Worm (Caenorhabditis elegans) whole organism, L2 larva: ENCODE data around the gene F26D2.15.

ENCODE experiments used
- C34F6.9 ChIP-seq: fragments of 150-350 bp; optimal IDR thresholded peaks from 2 replicates; lab custom pipeline; 2014; ENCODE audit warnings: missing biosample characterization, missing genetic modification characterization
- F13H6.1 ChIP-seq: sonication (generic microtip); optimal IDR thresholded peaks from 2 replicates; lab custom pipeline; 2016; ENCODE audit warnings: missing genetic modification characterization, missing compliant biosample characterization
- R02D3.7 ChIP-seq: fragments of 150-350 bp; optimal IDR thresholded peaks from 2 replicates; lab custom pipeline; 2014; ENCODE audit warnings: missing biosample characterization, missing genetic modification characterization
- Y55F3AM.14 ChIP-seq: fragments of 200-800 bp; sonication (Bioruptor generic); optimal IDR thresholded peaks from 2 replicates; lab custom pipeline; 2018; ENCODE audit warnings: mild to moderate bottlenecking, missing genetic modification characterization, missing compliant biosample characterization
- ZK546.5 ChIP-seq: sonication (generic microtip); optimal IDR thresholded peaks from 2 replicates; lab custom pipeline; 2017; ENCODE audit warnings: missing biosample characterization, missing genetic modification characterization
- alr-1 ChIP-seq: fragments of 150-350 bp; optimal IDR thresholded peaks from 2 replicates; lab custom pipeline; 2014; ENCODE audit warnings: missing biosample characterization, missing genetic modification characterization
- aly-2 ChIP-seq: fragments of 150-350 bp; optimal IDR thresholded peaks from 2 replicates; lab custom pipeline; 2014; ENCODE audit warnings: missing biosample characterization, missing genetic modification characterization
- ama-1 ChIP-seq: fragments of 150-350 bp; optimal IDR thresholded peaks from 2 replicates; lab custom pipeline; 2018; ENCODE audit warnings: inconsistent platforms
- blmp-1 ChIP-seq: sonication (generic microtip); optimal IDR thresholded peaks from 2 replicates; lab custom pipeline; 2017; ENCODE audit warnings: missing genetic modification characterization, mild to moderate bottlenecking, missing compliant biosample characterization, antibody characterized with exemption, moderate library complexity; ENCODE audit not compliant: insufficient read depth
- ceh-16 ChIP-seq: fragments of 150-350 bp; optimal IDR thresholded peaks from 2 replicates; lab custom pipeline; 2014; ENCODE audit warnings: missing biosample characterization, missing genetic modification characterization
- ceh-82 ChIP-seq: fragments of 150-350 bp; optimal IDR thresholded peaks from 2 replicates; lab custom pipeline; 2014; ENCODE audit warnings: missing biosample characterization, missing genetic modification characterization
- crh-2 ChIP-seq: sonication (generic microtip); optimal IDR thresholded peaks from 2 replicates; lab custom pipeline; 2017; ENCODE audit warnings: missing biosample characterization, missing genetic modification characterization
- dmd-4 ChIP-seq: sonication (generic microtip); optimal IDR thresholded peaks from 2 replicates; lab custom pipeline; 2017; ENCODE audit warnings: missing biosample characterization, missing genetic modification characterization
- egl-27 ChIP-seq: sonication (generic microtip); optimal IDR thresholded peaks from 3 replicates; lab custom pipeline; 2017; ENCODE audit warnings: missing biosample characterization, missing genetic modification reagents, missing genetic modification characterization
- elt-1 ChIP-seq: fragments of 150-350 bp; optimal IDR thresholded peaks from 2 replicates; lab custom pipeline; 2014; ENCODE audit warnings: missing biosample characterization, missing genetic modification characterization
- elt-3 ChIP-seq: sonication (generic microtip); optimal IDR thresholded peaks from 2 replicates; lab custom pipeline; 2017; ENCODE audit warnings: missing biosample characterization, missing genetic modification characterization
- fos-1 ChIP-seq: fragments of 150-350 bp; optimal IDR thresholded peaks from 2 replicates; lab custom pipeline; 2014; ENCODE audit warnings: missing biosample characterization, missing genetic modification characterization
- gmeb-1 ChIP-seq: fragments of 150-350 bp; optimal IDR thresholded peaks from 2 replicates; lab custom pipeline; 2014; ENCODE audit warnings: missing biosample characterization, missing genetic modification characterization
- lin-11 ChIP-seq: fragments of 150-350 bp; sonication (generic microtip); optimal IDR thresholded peaks from 2 replicates; lab custom pipeline; 2014; ENCODE audit warnings: missing biosample characterization, missing genetic modification characterization, inconsistent platforms, mixed read lengths
- lin-13 ChIP-seq: fragments of 150-350 bp; optimal IDR thresholded peaks from 2 replicates; lab custom pipeline; 2014; ENCODE audit warnings: missing biosample characterization, missing genetic modification reagents, missing genetic modification characterization
- lin-39 ChIP-seq: fragments of 150-350 bp; optimal IDR thresholded peaks from 2 replicates; lab custom pipeline; 2014; ENCODE audit warnings: missing biosample characterization, missing genetic modification reagents, missing genetic modification characterization
- lsy-2 ChIP-seq, 2 experiments: fragments of 150-350 bp in 1 of 2; sonication (generic microtip) in 1 of 2; optimal IDR thresholded peaks; 2 replicates each; lab custom pipeline; 2014 to 2017; ENCODE audit warnings: missing biosample characterization in 2 of 2, missing genetic modification characterization in 2 of 2
- mbf-1 ChIP-seq: sonication (generic microtip); optimal IDR thresholded peaks from 2 replicates; lab custom pipeline; 2017; ENCODE audit warnings: missing biosample characterization, missing genetic modification characterization
- mdl-1 ChIP-seq, 2 experiments: fragments of 150-350 bp in 1 of 2; sonication (generic microtip) in 1 of 2; optimal IDR thresholded peaks; 2 replicates each; lab custom pipeline; 2017; ENCODE audit warnings: missing biosample characterization in 2 of 2, missing genetic modification characterization in 2 of 2
- nhr-10 ChIP-seq: sonication (generic microtip); optimal IDR thresholded peaks from 2 replicates; lab custom pipeline; 2017; ENCODE audit warnings: missing biosample characterization, missing genetic modification characterization
- nhr-11 ChIP-seq: fragments of 150-350 bp; optimal IDR thresholded peaks from 2 replicates; lab custom pipeline; 2014; ENCODE audit warnings: missing biosample characterization, missing genetic modification characterization
- nhr-12 ChIP-seq: fragments of 150-350 bp; optimal IDR thresholded peaks from 2 replicates; lab custom pipeline; 2014; ENCODE audit warnings: missing biosample characterization, missing genetic modification characterization
- nhr-129 ChIP-seq: fragments of 150-350 bp; optimal IDR thresholded peaks from 2 replicates; lab custom pipeline; 2014; ENCODE audit warnings: missing biosample characterization, missing genetic modification characterization
- nhr-21 ChIP-seq: fragments of 150-350 bp; optimal IDR thresholded peaks from 2 replicates; lab custom pipeline; 2014; ENCODE audit warnings: missing biosample characterization, missing genetic modification characterization
- nhr-23 ChIP-seq: fragments of 150-350 bp; optimal IDR thresholded peaks from 2 replicates; lab custom pipeline; 2014; ENCODE audit warnings: missing biosample characterization, missing genetic modification reagents, missing genetic modification characterization
- nhr-237 ChIP-seq: fragments of 150-350 bp; optimal IDR thresholded peaks from 2 replicates; lab custom pipeline; 2014; ENCODE audit warnings: missing biosample characterization, missing genetic modification characterization
- nhr-25 ChIP-seq: fragments of 150-350 bp; sonication (generic microtip); optimal IDR thresholded peaks from 3 replicates; lab custom pipeline; 2014; ENCODE audit warnings: missing biosample characterization, missing genetic modification characterization
- nhr-6 ChIP-seq: fragments of 150-350 bp; optimal IDR thresholded peaks from 2 replicates; lab custom pipeline; 2014; ENCODE audit warnings: missing biosample characterization, missing genetic modification characterization
- nhr-77 ChIP-seq: fragments of 150-350 bp; optimal IDR thresholded peaks from 2 replicates; lab custom pipeline; 2014; ENCODE audit warnings: missing biosample characterization, missing genetic modification characterization
- peb-1 ChIP-seq: fragments of 150-350 bp; optimal IDR thresholded peaks from 2 replicates; lab custom pipeline; 2014; ENCODE audit warnings: missing biosample characterization, missing genetic modification characterization
- skn-1 ChIP-seq: sonication (generic microtip); optimal IDR thresholded peaks from 2 replicates; lab custom pipeline; 2017; ENCODE audit warnings: missing biosample characterization, missing genetic modification characterization
- sma-3 ChIP-seq: sonication (generic microtip); optimal IDR thresholded peaks from 2 replicates; lab custom pipeline; 2016; ENCODE audit warnings: missing genetic modification reagents, missing genetic modification characterization, missing compliant biosample characterization
- sma-9 ChIP-seq, 2 experiments: fragments of 150-350 bp in 1 of 2; sonication (generic microtip) in 1 of 2; optimal IDR thresholded peaks; 2 replicates each; lab custom pipeline; 2014 to 2016; ENCODE audit warnings: missing genetic modification characterization in 2 of 2, mild to moderate bottlenecking in 1 of 2, missing biosample characterization in 1 of 2, missing compliant biosample characterization in 1 of 2, missing genetic modification reagents in 1 of 2, moderate library complexity in 1 of 2
- snpc-4 ChIP-seq: fragments of 150-350 bp; optimal IDR thresholded peaks from 2 replicates; lab custom pipeline; 2014; ENCODE audit warnings: missing biosample characterization, missing genetic modification characterization
- unc-39 ChIP-seq: fragments of 150-350 bp; optimal IDR thresholded peaks from 2 replicates; lab custom pipeline; 2014; ENCODE audit warnings: missing biosample characterization, missing genetic modification characterization
- unc-55 ChIP-seq: fragments of 150-350 bp; sonication (generic microtip); optimal IDR thresholded peaks from 3 replicates; lab custom pipeline; 2014; ENCODE audit warnings: missing biosample characterization, missing genetic modification reagents, missing genetic modification characterization
- unc-62 ChIP-seq: fragments of 150-350 bp; optimal IDR thresholded peaks from 2 replicates; lab custom pipeline; 2014; ENCODE audit warnings: missing biosample characterization, missing genetic modification reagents, missing genetic modification characterization
- zag-1 ChIP-seq: fragments of 150-350 bp; optimal IDR thresholded peaks from 2 replicates; lab custom pipeline; 2014; ENCODE audit warnings: missing biosample characterization, missing genetic modification characterization
- ztf-1 ChIP-seq: fragments of 200-800 bp; sonication (Bioruptor generic); conservative IDR thresholded peaks from 2 replicates; pipeline ENCODE4 v1.3.6; 2022; ENCODE audit warnings: missing genetic modification characterization, missing compliant biosample characterization
- ztf-11 ChIP-seq: sonication (generic microtip); optimal IDR thresholded peaks from 2 replicates; lab custom pipeline; 2017; ENCODE audit warnings: missing biosample characterization, missing genetic modification characterization
- ztf-4 ChIP-seq: fragments of 150-350 bp; optimal IDR thresholded peaks from 2 replicates; lab custom pipeline; 2014; ENCODE audit warnings: missing biosample characterization, missing genetic modification characterization

F26D2.15 gene

DNA sequence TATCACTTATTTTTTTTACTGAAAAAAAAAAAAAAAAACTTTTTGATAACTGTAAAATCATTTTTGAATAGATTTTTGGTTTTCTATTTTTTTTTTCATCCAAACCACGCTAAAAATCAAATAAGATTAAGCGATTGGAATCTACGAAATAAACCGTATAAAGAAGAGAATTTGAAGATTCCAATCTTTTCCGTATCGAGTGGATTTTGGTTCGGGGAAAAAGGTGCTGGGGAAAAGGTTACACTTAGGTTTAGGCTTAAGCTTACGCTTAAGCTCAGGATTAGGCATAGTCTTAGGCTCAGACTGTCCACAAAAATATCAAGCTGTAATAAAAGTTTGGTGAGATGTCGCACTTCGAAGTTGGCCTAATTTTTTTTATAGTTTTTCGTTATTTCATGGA lies 41.9 kb upstream of the F26D2.15 start, which contains the start of gene F13A7.12:
TSS of gene F13A7.12 (plus strand) at position 301 of the 400 bp plus-strand sequence.
- no peak for TF ChIP-seq ztf-11 (tag; lab: Kevin White, UChicago)
- TF ChIP-seq nhr-21 (tag; lab: Kevin White, UChicago): no peak
- no peak for TF ChIP-seq nhr-11 (tag; lab: Kevin White, UChicago)
- TF ChIP-seq ZK546.5 (tag; lab: Kevin White, UChicago): no peak
- no peak for TF ChIP-seq nhr-129 (tag; lab: Kevin White, UChicago)
- TF ChIP-seq nhr-23 (tag; lab: Kevin White, UChicago): no peak
- TF ChIP-seq C34F6.9: no peak
- no peak for TF ChIP-seq lin-39 (tag; lab: Kevin White, UChicago)
- no peak for TF ChIP-seq unc-39 (tag; lab: Kevin White, UChicago)
- TF ChIP-seq aly-2 (tag; lab: Kevin White, UChicago): no peak
- TF ChIP-seq sma-3 (GFP tag; lab: Kevin White, UChicago): no peak
- no peak for TF ChIP-seq lin-11 (tag; lab: Kevin White, UChicago)
- TF ChIP-seq ceh-16 (tag; lab: Kevin White, UChicago): no peak
- no peak for TF ChIP-seq sma-9 (GFP tag; optimal IDR thresholded peaks at IDR 0.05; lab: Kevin White, UChicago)
- no peak for TF ChIP-seq sma-9 (tag; optimal IDR thresholded peaks at IDR 0.05; lab: Kevin White, UChicago)
- no peak for TF ChIP-seq zag-1
- TF ChIP-seq ceh-82 (tag; lab: Kevin White, UChicago): no peak

DNA sequence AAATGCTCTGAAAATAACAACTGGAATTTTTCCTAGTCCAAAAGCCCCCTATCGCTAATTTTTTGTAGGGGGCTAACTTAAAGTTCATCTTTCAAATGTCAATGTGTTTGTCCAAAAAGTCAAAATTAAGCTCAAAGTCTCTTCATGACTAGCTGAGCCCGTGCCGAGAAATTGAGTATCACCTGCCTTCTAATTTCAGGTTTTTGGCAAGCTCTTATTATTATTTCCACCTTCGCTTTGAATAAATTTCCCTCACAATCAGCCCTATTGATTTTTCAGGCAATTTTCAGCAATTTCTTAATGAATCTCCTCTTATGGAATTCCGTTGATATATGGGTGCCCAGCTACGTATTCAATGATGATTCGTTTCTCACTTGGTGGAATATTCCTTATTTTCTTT lies 38.3 kb upstream of the F26D2.15 start, which contains the start of gene sre-36:
TSS of gene sre-36 (plus strand) at position 301 of the 400 bp plus-strand sequence.
- TF ChIP-seq egl-27 (tag; lab: Kevin White, UChicago) (no peak), ztf-4 (tag; lab: Kevin White, UChicago) (no peak), fos-1 (tag; lab: Kevin White, UChicago) (no peak), lsy-2 (tag; optimal IDR thresholded peaks at IDR 0.05; lab: Kevin White, UChicago) (no peak), ama-1 (lab: Kevin White, UChicago) (no peak), ceh-82 (tag; lab: Kevin White, UChicago) (no peak), F13H6.1 (no peak), peb-1 (no peak), nhr-129 (tag; lab: Kevin White, UChicago) (no peak)

DNA sequence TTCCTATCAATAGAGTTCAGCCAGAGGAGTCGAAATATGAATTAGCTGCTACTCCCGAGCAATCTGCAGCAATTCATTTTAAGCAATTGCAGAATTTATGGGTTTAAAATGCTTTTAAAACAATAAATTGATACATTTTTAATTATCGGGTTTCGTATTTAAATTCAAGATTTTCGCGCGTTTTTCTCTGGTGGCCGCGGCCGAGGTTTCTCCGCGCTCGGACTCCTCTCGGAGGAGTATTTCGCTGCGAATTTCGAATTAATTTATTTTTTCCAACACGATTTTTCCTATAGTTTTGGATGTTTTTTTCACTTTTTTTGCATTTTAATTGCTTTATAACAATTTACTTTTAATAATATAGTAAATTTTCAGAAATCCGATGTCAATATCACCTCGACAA lies 36.1 kb upstream of the F26D2.15 start, which contains the start of gene F13A7.14:
TSS of gene F13A7.14 (plus strand) at position 373 of the 400 bp plus-strand sequence.
- TF ChIP-seq blmp-1 (tag; lab: Kevin White, UChicago): peak; percentile 16
- TF ChIP-seq F13H6.1: peak; percentile 80
- TF ChIP-seq ztf-1 (GFP tag; lab: Robert Waterston, UW): no peak
- no peak for TF ChIP-seq elt-1 (tag; lab: Kevin White, UChicago)
- no peak for TF ChIP-seq nhr-77 (tag; lab: Kevin White, UChicago)
- no peak for TF ChIP-seq snpc-4 (tag; lab: Kevin White, UChicago)
- peak; percentile 79 for TF ChIP-seq lin-13 (GFP tag; lab: Kevin White, UChicago)
- TF ChIP-seq nhr-237 (tag; lab: Kevin White, UChicago): no peak
- TF ChIP-seq ztf-11 (tag; lab: Kevin White, UChicago): no peak
- no peak for TF ChIP-seq unc-39 (tag; lab: Kevin White, UChicago)
- TF ChIP-seq mbf-1 (tag; lab: Kevin White, UChicago): no peak
- TF ChIP-seq nhr-12 (tag; lab: Kevin White, UChicago): no peak
- no peak for TF ChIP-seq nhr-11 (tag; lab: Kevin White, UChicago)
- peak; percentile 4 for TF ChIP-seq fos-1 (tag; lab: Kevin White, UChicago)
- TF ChIP-seq gmeb-1: peak; percentile 97
- peak; percentile 64 for TF ChIP-seq lin-11 (tag; lab: Kevin White, UChicago)
- TF ChIP-seq skn-1 (tag; lab: Kevin White, UChicago): no peak
- TF ChIP-seq egl-27 (tag; lab: Kevin White, UChicago): peak; percentile 61
- TF ChIP-seq C34F6.9: peak; percentile 72
- TF ChIP-seq alr-1 (tag; lab: Kevin White, UChicago): no peak
- peak; percentile 33 for TF ChIP-seq R02D3.7 (tag; lab: Kevin White, UChicago)
- no peak for TF ChIP-seq zag-1
- TF ChIP-seq nhr-10 (tag; lab: Kevin White, UChicago): peak; percentile 40
- no peak for TF ChIP-seq Y55F3AM.14
- TF ChIP-seq ZK546.5 (tag; lab: Kevin White, UChicago): no peak
- no peak for TF ChIP-seq nhr-23 (tag; lab: Kevin White, UChicago)
- no peak for TF ChIP-seq ceh-82 (tag; lab: Kevin White, UChicago)
- TF ChIP-seq mdl-1 (tag; optimal IDR thresholded peaks at IDR 0.05; lab: Kevin White, UChicago): no peak
- TF ChIP-seq dmd-4 (tag; lab: Kevin White, UChicago): no peak
- no peak for TF ChIP-seq nhr-129 (tag; lab: Kevin White, UChicago)
- no peak for TF ChIP-seq elt-3 (tag; lab: Kevin White, UChicago)
- no peak for TF ChIP-seq nhr-6 (tag; lab: Kevin White, UChicago)
- peak; percentile 28 for TF ChIP-seq ztf-4 (tag; lab: Kevin White, UChicago)
- TF ChIP-seq peb-1: no peak
- TF ChIP-seq ceh-16 (tag; lab: Kevin White, UChicago): peak; percentile 77
- TF ChIP-seq nhr-25 (tag; lab: Kevin White, UChicago): peak; percentile 68
- peak; percentile 75 for TF ChIP-seq crh-2
- TF ChIP-seq lsy-2 (tag; optimal IDR thresholded peaks at IDR 0.05; lab: Kevin White, UChicago): peak; percentile 58 to 83
- no peak for TF ChIP-seq aly-2 (tag; lab: Kevin White, UChicago)
- TF ChIP-seq unc-55 (GFP tag; lab: Kevin White, UChicago): peak; percentile 85
- TF ChIP-seq unc-62: no peak
- peak; percentile 94 for TF ChIP-seq sma-9 (GFP tag; optimal IDR thresholded peaks at IDR 0.05; lab: Kevin White, UChicago)
- TF ChIP-seq sma-9 (tag; optimal IDR thresholded peaks at IDR 0.05; lab: Kevin White, UChicago): no peak
- TF ChIP-seq nhr-21 (tag; lab: Kevin White, UChicago): peak; percentile 76
